Fruit fly (Drosophila melanogaster): ENCODE results near the gene Plzf.

DNA sequence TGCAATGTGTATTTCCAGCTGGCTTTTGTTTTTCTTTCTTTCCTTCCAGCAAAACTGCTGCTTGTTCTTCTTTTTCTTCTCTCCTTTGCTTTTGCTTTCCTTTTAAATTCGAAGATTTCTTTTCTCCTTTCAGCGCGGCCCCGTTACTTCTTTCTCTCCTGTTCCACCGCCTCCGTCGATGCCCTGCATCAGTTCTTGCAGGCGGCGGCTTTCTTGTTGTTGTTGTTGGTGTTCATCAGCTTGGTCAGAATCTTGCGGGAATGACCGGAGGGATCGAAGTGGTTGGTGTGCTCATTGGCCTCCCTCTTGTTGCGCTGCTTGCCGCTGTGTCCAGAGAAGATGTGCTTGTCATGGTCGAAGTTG is 3.2 kb downstream of the Plzf start:
- TF ChIP-seq CG14655 (GFP tag; optimal IDR thresholded peaks at IDR 0.05), result no peak
- TF ChIP-seq CG4496 (GFP tag; IDR thresholded peaks at IDR 0.05), result no peak
- TF ChIP-seq CG34367 (tag; optimal IDR thresholded peaks at IDR 0.05), result no peak
- TF ChIP-seq fd96Ca (GFP tag; IDR thresholded peaks at IDR 0.05), result no peak
- no peak for TF ChIP-seq CG8159 (tag; optimal IDR thresholded peaks at IDR 0.05)
- TF ChIP-seq CG17806 (tag; optimal IDR thresholded peaks at IDR 0.05), result no peak
- no peak for TF ChIP-seq EcR (GFP tag; optimal IDR thresholded peaks at IDR 0.05)
- TF ChIP-seq rn (GFP tag; IDR thresholded peaks at IDR 0.05), result no peak
- no peak for TF ChIP-seq CG13204 (GFP tag; optimal IDR thresholded peaks at IDR 0.05)
- no peak for TF ChIP-seq CG12605 (GFP tag; IDR thresholded peaks at IDR 0.05)
- no peak for TF ChIP-seq Pif1B (GFP tag; optimal IDR thresholded peaks at IDR 0.05)
- TF ChIP-seq Pif1A (GFP tag; optimal IDR thresholded peaks at IDR 0.05), result no peak
- TF ChIP-seq CG8301 (tag; optimal IDR thresholded peaks at IDR 0.05), result no peak
- no peak for TF ChIP-seq CG9948 (tag; optimal IDR thresholded peaks at IDR 0.05)

All from whole organism, pupa.